Fruit fly (Drosophila melanogaster) whole organism, embryonic: ENCODE results near the gene CG5850.

Source experiments
- Adf1 ChIP-seq: fragments of 200-800 bp; sonication (Bioruptor generic); IDR thresholded peaks from 2 replicates; pipeline ENCODE4 v1.3.6; 2022; ENCODE audit warnings: missing biosample characterization, missing genetic modification characterization
- Atf-2 ChIP-seq: fragments of 200-800 bp; sonication (Bioruptor generic); optimal IDR thresholded peaks from 2 replicates; lab custom pipeline; 2016; ENCODE audit warnings: missing biosample characterization, missing genetic modification characterization
- CG10267 ChIP-seq: fragments of 200-800 bp; sonication (Bioruptor generic); optimal IDR thresholded peaks from 2 replicates; lab custom pipeline; 2018; ENCODE audit warnings: missing biosample characterization, mild to moderate bottlenecking, missing genetic modification characterization, moderate library complexity
- CG10431 ChIP-seq: fragments of 200-800 bp; sonication (Bioruptor generic); optimal IDR thresholded peaks from 3 replicates; lab custom pipeline; 2018; ENCODE audit warnings: missing biosample characterization, mild to moderate bottlenecking, missing genetic modification characterization
- CG10979 ChIP-seq: fragments of 200-800 bp; sonication (Bioruptor generic); optimal IDR thresholded peaks from 2 replicates; lab custom pipeline; 2018; ENCODE audit warnings: missing biosample characterization, mild to moderate bottlenecking, missing genetic modification characterization, moderate library complexity
- CG13775 ChIP-seq: fragments of 200-800 bp; sonication (Bioruptor generic); optimal IDR thresholded peaks from 3 replicates; lab custom pipeline; 2017; ENCODE audit warnings: missing biosample characterization, mild to moderate bottlenecking, missing genetic modification characterization
- CG14710 ChIP-seq: fragments of 200-800 bp; sonication (Bioruptor generic); optimal IDR thresholded peaks from 3 replicates; lab custom pipeline; 2019; ENCODE audit warnings: missing biosample characterization, mild to moderate bottlenecking, missing genetic modification characterization, moderate library complexity
- CG16815 ChIP-seq: fragments of 200-800 bp; sonication (Bioruptor generic); optimal IDR thresholded peaks from 3 replicates; lab custom pipeline; 2017; ENCODE audit warnings: missing biosample characterization, mild to moderate bottlenecking, missing genetic modification characterization
- CG17361 ChIP-seq: fragments of 200-800 bp; sonication (Bioruptor generic); IDR thresholded peaks from 3 replicates; pipeline ENCODE4 v1.3.6; 2022; ENCODE audit warnings: missing biosample characterization, missing genetic modification characterization
- CG2116 ChIP-seq: fragments of 200-800 bp; sonication (Bioruptor generic); optimal IDR thresholded peaks from 3 replicates; lab custom pipeline; 2018; ENCODE audit warnings: missing biosample characterization, mild to moderate bottlenecking, missing genetic modification characterization
- CG2875 ChIP-seq: fragments of 200-800 bp; sonication (Bioruptor generic); optimal IDR thresholded peaks from 2 replicates; lab custom pipeline; 2017; ENCODE audit warnings: missing biosample characterization, mild to moderate bottlenecking, missing genetic modification characterization, missing genetic modification reagents
- CG30020 ChIP-seq: fragments of 200-800 bp; optimal IDR thresholded peaks from 2 replicates; lab custom pipeline; 2019; ENCODE audit warnings: missing biosample characterization, mild to moderate bottlenecking, missing genetic modification characterization, moderate library complexity
- CG31441 ChIP-seq: fragments of 200-800 bp; sonication (Bioruptor generic); IDR thresholded peaks from 2 replicates; pipeline ENCODE4 v1.3.6; 2022; ENCODE audit warnings: missing biosample characterization, missing genetic modification characterization
- CG33557 ChIP-seq: fragments of 200-800 bp; sonication (Bioruptor generic); optimal IDR thresholded peaks from 2 replicates; lab custom pipeline; 2019; ENCODE audit warnings: missing biosample characterization, mild to moderate bottlenecking, missing genetic modification characterization, moderate library complexity
- CG3726 ChIP-seq: fragments of 200-800 bp; sonication (Bioruptor generic); IDR thresholded peaks from 3 replicates; pipeline ENCODE4, ENCODE4 v1.3.6; 2022; ENCODE audit warnings: missing biosample characterization, missing genetic modification characterization
- CG42726 ChIP-seq: fragments of 200-800 bp; sonication (Bioruptor generic); IDR thresholded peaks from 2 replicates; pipeline ENCODE4 v1.3.6; 2022; ENCODE audit warnings: missing biosample characterization, missing genetic modification characterization; ENCODE audit not compliant: partially characterized antibody
- CG7556 ChIP-seq: fragments of 200-800 bp; sonication (Bioruptor generic); optimal IDR thresholded peaks from 2 replicates; lab custom pipeline; 2017; ENCODE audit warnings: missing biosample characterization, mild to moderate bottlenecking, missing genetic modification characterization
- CG7786 ChIP-seq: fragments of 200-800 bp; sonication (Bioruptor generic); optimal IDR thresholded peaks from 2 replicates; lab custom pipeline; 2016; ENCODE audit warnings: missing biosample characterization, missing genetic modification characterization
- CG8089 ChIP-seq: fragments of 200-800 bp; sonication (Bioruptor generic); optimal IDR thresholded peaks from 3 replicates; lab custom pipeline; 2016; ENCODE audit warnings: missing biosample characterization, missing genetic modification characterization
- CG8290 ChIP-seq, 3 experiments: fragments of 200-800 bp; sonication (Bioruptor generic); optimal IDR thresholded peaks; 2 replicates each; lab custom pipeline; 2016 to 2019; ENCODE audit warnings: missing biosample characterization in 3 of 3, missing genetic modification characterization in 3 of 3, mild to moderate bottlenecking in 2 of 3, moderate library complexity in 1 of 3
- CG8388 ChIP-seq: fragments of 200-800 bp; sonication (Bioruptor generic); optimal IDR thresholded peaks from 2 replicates; lab custom pipeline; 2019; ENCODE audit warnings: missing biosample characterization, mild to moderate bottlenecking, missing genetic modification characterization, moderate library complexity
- CG8924 ChIP-seq: fragments of 200-800 bp; optimal IDR thresholded peaks from 3 replicates; lab custom pipeline; 2019; ENCODE audit warnings: missing biosample characterization, mild to moderate bottlenecking, missing genetic modification characterization, moderate library complexity
- CoRest ChIP-seq: fragments of 200-800 bp; sonication (Bioruptor generic); optimal IDR thresholded peaks from 3 replicates; lab custom pipeline; 2018; ENCODE audit warnings: missing biosample characterization, mild to moderate bottlenecking, missing genetic modification characterization, moderate library complexity
- Deaf1 ChIP-seq: fragments of 200-800 bp; optimal IDR thresholded peaks from 3 replicates; lab custom pipeline; 2019; ENCODE audit warnings: missing biosample characterization, mild to moderate bottlenecking, missing genetic modification characterization, moderate library complexity
- Ets65A ChIP-seq: fragments of 200-800 bp; sonication (Bioruptor generic); peaks from one replicate; lab custom pipeline; 2016; ENCODE audit warnings: missing biosample characterization, missing genetic modification characterization
- Hsf ChIP-seq: fragments of 200-800 bp; sonication (Bioruptor generic); optimal IDR thresholded peaks from 3 replicates; lab custom pipeline; 2016; ENCODE audit warnings: missing biosample characterization, missing genetic modification characterization
- Lhr ChIP-seq: fragments of 200-800 bp; sonication (Bioruptor generic); optimal IDR thresholded peaks from 3 replicates; lab custom pipeline; 2017; ENCODE audit warnings: mild to moderate bottlenecking, missing biosample characterization, missing genetic modification reagents, missing genetic modification characterization
- Six4 ChIP-seq: fragments of 200-800 bp; sonication (Bioruptor generic); optimal IDR thresholded peaks from 2 replicates; lab custom pipeline; 2016; ENCODE audit warnings: missing biosample characterization, missing genetic modification characterization
- Sry-δ ChIP-seq: fragments of 200-800 bp; sonication (Bioruptor generic); optimal IDR thresholded peaks from 2 replicates; lab custom pipeline; 2016; ENCODE audit warnings: missing biosample characterization, missing genetic modification characterization
- Ssrp ChIP-seq: fragments of 200-800 bp; sonication (Bioruptor generic); optimal IDR thresholded peaks from 2 replicates; lab custom pipeline; 2018; ENCODE audit warnings: missing biosample characterization, mild to moderate bottlenecking, missing genetic modification characterization, moderate library complexity
- Usf ChIP-seq: fragments of 200-800 bp; sonication (Bioruptor generic); optimal IDR thresholded peaks from 2 replicates; lab custom pipeline; 2017; ENCODE audit warnings: missing genotype, missing biosample characterization, missing genetic modification characterization
- Xrp1 ChIP-seq: fragments of 200-800 bp; sonication (Bioruptor generic); IDR thresholded peaks from 2 replicates; pipeline ENCODE4 v1.3.6; 2022; ENCODE audit warnings: missing biosample characterization, missing genetic modification characterization
- ap ChIP-seq: fragments of 200-800 bp; sonication (Bioruptor generic); IDR thresholded peaks from 2 replicates; pipeline ENCODE4 v1.3.6; 2022; ENCODE audit warnings: missing biosample characterization, missing genetic modification characterization
- ato ChIP-seq: fragments of 200-800 bp; sonication (Bioruptor generic); IDR thresholded peaks from 2 replicates; pipeline ENCODE4 v1.3.6; 2022; ENCODE audit warnings: missing biosample characterization, missing genetic modification characterization; ENCODE audit not compliant: partially characterized antibody
- dmrt11E ChIP-seq: fragments of 200-800 bp; sonication (Bioruptor generic); optimal IDR thresholded peaks from 3 replicates; lab custom pipeline; 2018; ENCODE audit warnings: missing biosample characterization, mild to moderate bottlenecking, missing genetic modification characterization, moderate library complexity
- dpn ChIP-seq, 2 experiments: fragments of 200-800 bp; sonication (Bioruptor generic); optimal IDR thresholded peaks; 3 replicates each; lab custom pipeline; 2016; ENCODE audit warnings: missing biosample characterization in 2 of 2, missing genetic modification characterization in 2 of 2
- gem ChIP-seq: fragments of 200-800 bp; sonication (Bioruptor generic); optimal IDR thresholded peaks from 2 replicates; lab custom pipeline; 2019; ENCODE audit warnings: missing biosample characterization, mild to moderate bottlenecking, missing genetic modification characterization, moderate library complexity
- grau ChIP-seq: fragments of 200-800 bp; optimal IDR thresholded peaks from 3 replicates; lab custom pipeline; 2019; ENCODE audit warnings: missing biosample characterization, mild to moderate bottlenecking, missing genetic modification characterization, moderate library complexity
- gro ChIP-seq: fragments of 200-800 bp; sonication (Bioruptor generic); optimal IDR thresholded peaks from 2 replicates; lab custom pipeline; 2016; ENCODE audit warnings: missing biosample characterization, missing genetic modification characterization
- nerfin-1 ChIP-seq: fragments of 200-800 bp; sonication (Bioruptor generic); optimal IDR thresholded peaks from 3 replicates; lab custom pipeline; 2019; ENCODE audit warnings: missing biosample characterization, mild to moderate bottlenecking, missing genetic modification characterization, moderate library complexity
- phol ChIP-seq: fragments of 200-800 bp; sonication (Bioruptor generic); optimal IDR thresholded peaks from 3 replicates; lab custom pipeline; 2018; ENCODE audit warnings: missing biosample characterization, mild to moderate bottlenecking, missing genetic modification characterization, moderate library complexity
- pnt ChIP-seq: fragments of 200-800 bp; sonication (Bioruptor generic); optimal IDR thresholded peaks from 3 replicates; lab custom pipeline; 2016; ENCODE audit warnings: missing biosample characterization, missing genetic modification characterization
- row ChIP-seq: fragments of 200-800 bp; sonication (Bioruptor generic); IDR thresholded peaks from 3 replicates; pipeline ENCODE4 v1.3.6; 2022; ENCODE audit warnings: missing biosample characterization, missing genetic modification characterization
- run ChIP-seq: fragments of 200-800 bp; sonication (Bioruptor generic); optimal IDR thresholded peaks from 3 replicates; lab custom pipeline; 2018; ENCODE audit warnings: missing biosample characterization, mild to moderate bottlenecking, missing genetic modification characterization
- sc ChIP-seq, 3 experiments: fragments of >200 bp in 2 of 3; fragments of 200-800 bp in 1 of 3; sonication (Bioruptor generic) in 1 of 3; optimal IDR thresholded peaks; 2 replicates in 2 of 3; 3 replicates in 1 of 3; lab custom pipeline; 2017; ENCODE audit warnings: mild to moderate bottlenecking in 1 of 3, missing biosample characterization in 1 of 3, missing genetic modification characterization in 1 of 3, missing genetic modification reagents in 1 of 3
- stwl ChIP-seq: fragments of 200-800 bp; sonication (Bioruptor generic); optimal IDR thresholded peaks from 3 replicates; lab custom pipeline; 2018; ENCODE audit warnings: missing biosample characterization, mild to moderate bottlenecking, missing genetic modification characterization, moderate library complexity
- sug ChIP-seq: fragments of 200-800 bp; optimal IDR thresholded peaks from 2 replicates; lab custom pipeline; 2019; ENCODE audit warnings: missing biosample characterization, mild to moderate bottlenecking, missing genetic modification characterization, moderate library complexity

CG5850 gene

dm6 chr2L:9996553-9996952, 32.8 kb upstream of the CG5850 start (continued):
- no peak for TF ChIP-seq sc (optimal IDR thresholded peaks at IDR 0.05; lab: Kevin White, UChicago)
- TF ChIP-seq sc (GFP tag; optimal IDR thresholded peaks at IDR 0.05; lab: Kevin White, UChicago) = no peak
- peak; percentile 0 for TF ChIP-seq Usf (GFP tag; lab: Kevin White, UChicago)
- TF ChIP-seq CG10267 (tag; lab: Kevin White, UChicago) = peak; percentile 87
- no peak for TF ChIP-seq CG2875 (GFP tag; lab: Kevin White, UChicago)
- no peak for TF ChIP-seq Deaf1 (tag; lab: Kevin White, UChicago)
- TF ChIP-seq stwl (tag; lab: Kevin White, UChicago) = peak; percentile 74
- peak; percentile 10 for TF ChIP-seq Lhr (GFP tag; lab: Kevin White, UChicago)
- no peak for TF ChIP-seq gro (GFP tag; lab: Kevin White, UChicago)
- peak; percentile 9 for TF ChIP-seq CG10431
- TF ChIP-seq CG8388 (GFP tag; lab: Kevin White, UChicago) = peak; percentile 22
- TF ChIP-seq ap (GFP tag; lab: Robert Waterston, UW) = peak; percentile 30; the same call in 1 of the 2 replicates
- peak; percentile 13 for TF ChIP-seq Sry-δ (GFP tag; lab: Kevin White, UChicago)
- peak; percentile 19 for TF ChIP-seq CG30020 (tag; lab: Kevin White, UChicago)
- TF ChIP-seq Hsf (GFP tag; lab: Kevin White, UChicago) = peak; percentile 6
- TF ChIP-seq CG17361 (GFP tag; lab: Robert Waterston, UW) = peak; percentile 48; the same call in 1 of the 3 replicates
- TF ChIP-seq CG3726 (GFP tag; lab: Robert Waterston, UW) = no peak
- no peak for TF ChIP-seq CG8290 (GFP tag; optimal IDR thresholded peaks at IDR 0.05; lab: Kevin White, UChicago)
- peak in 1 of 2 experiments; percentile 68 for TF ChIP-seq CG8290 (tag; optimal IDR thresholded peaks at IDR 0.05; lab: Kevin White, UChicago)
- TF ChIP-seq grau (tag; lab: Kevin White, UChicago) = peak; percentile 35
- TF ChIP-seq pnt = peak; percentile 11
- TF ChIP-seq Six4 (GFP tag; lab: Kevin White, UChicago) = no peak
- TF ChIP-seq CG42726 (GFP tag; lab: Robert Waterston, UW) = no peak
- peak; percentile 12 for TF ChIP-seq Atf-2
- peak; percentile 45 for TF ChIP-seq CG7556 (GFP tag; lab: Kevin White, UChicago)
- TF ChIP-seq phol (tag; lab: Kevin White, UChicago) = peak; percentile 43
- TF ChIP-seq CG10979 (tag; lab: Kevin White, UChicago) = peak; percentile 46
- peak; percentile 53; the same call in 1 of the 3 replicates for TF ChIP-seq row (GFP tag; lab: Robert Waterston, UW)
- 0 out of 2 replicates have a peak, but pooled peaks have one; percentile 36 for TF ChIP-seq CG31441 (GFP tag; lab: Robert Waterston, UW)
- TF ChIP-seq CG8089 (GFP tag; lab: Kevin White, UChicago) = no peak
- peak; percentile 26 for TF ChIP-seq nerfin-1 (tag; lab: Kevin White, UChicago)
- peak; percentile 60 for TF ChIP-seq CG8924 (tag; lab: Kevin White, UChicago)
- peak; percentile 50 for TF ChIP-seq CoRest (tag; lab: Kevin White, UChicago)
- peak in 1 of 2 experiments; percentile 23 for TF ChIP-seq dpn (GFP tag; optimal IDR thresholded peaks at IDR 0.05; lab: Kevin White, UChicago)
- no peak for TF ChIP-seq run (tag; lab: Kevin White, UChicago)
- peak; percentile 46 for TF ChIP-seq Ssrp (tag; lab: Kevin White, UChicago)
- peak; percentile 40 for TF ChIP-seq CG16815
- peak; percentile 16 for TF ChIP-seq CG33557
- peak; percentile 5 for TF ChIP-seq CG7786
- peak; percentile 26 for TF ChIP-seq CG2116 (GFP tag; lab: Kevin White, UChicago)
- TF ChIP-seq ato (GFP tag; lab: Robert Waterston, UW) = no peak
- peak; percentile 51 for TF ChIP-seq dmrt11E (tag; lab: Kevin White, UChicago)
- peak; percentile 22; the same call in 1 of the 2 replicates for TF ChIP-seq Xrp1 (GFP tag; lab: Robert Waterston, UW)
- TF ChIP-seq CG14710 = peak; percentile 70
- TF ChIP-seq gem (tag; lab: Kevin White, UChicago) = peak; percentile 61
- no peak for TF ChIP-seq Adf1
- TF ChIP-seq Ets65A (GFP tag; lab: Kevin White, UChicago) = peak; percentile 55
- peak; percentile 39 for TF ChIP-seq CG13775 (GFP tag; lab: Kevin White, UChicago)
- no peak for TF ChIP-seq sug (tag; lab: Kevin White, UChicago)
